Worm (Caenorhabditis elegans) whole organism, early embryonic: ENCODE results near the gene clec-242.
"Not testable (repeated sequence)": the region's sequence is repeated elsewhere in the genome, so short reads cannot be mapped to it uniquely, and the experiment has no call there.

Experiments
- B0310.2 ChIP-seq: sonication (generic microtip); optimal IDR thresholded peaks from 2 replicates; lab custom pipeline; 2016; ENCODE audit warnings: mild to moderate bottlenecking, missing genetic modification characterization, missing compliant biosample characterization
- F13C5.2 ChIP-seq: sonication (generic microtip); optimal IDR thresholded peaks from 2 replicates; lab custom pipeline; 2017; ENCODE audit warnings: mild to moderate bottlenecking, missing genetic modification characterization, inconsistent platforms, missing compliant biosample characterization
- aly-1 ChIP-seq: sonication (generic microtip); optimal IDR thresholded peaks from 2 replicates; lab custom pipeline; 2016; ENCODE audit warnings: missing genetic modification characterization, missing compliant biosample characterization
- ama-1 ChIP-seq: fragments of 150-350 bp; optimal IDR thresholded peaks from 2 replicates; lab custom pipeline; 2014
- ceh-36 ChIP-seq: sonication (generic microtip); optimal IDR thresholded peaks from 2 replicates; lab custom pipeline; 2016; ENCODE audit warnings: missing genetic modification characterization, inconsistent platforms, missing compliant biosample characterization
- flt-1 ChIP-seq: fragments of 200-800 bp; sonication (Bioruptor generic); IDR thresholded peaks from 2 replicates; pipeline ENCODE4 v1.3.6; 2022; ENCODE audit warnings: missing genetic modification characterization, missing compliant biosample characterization
- hmbx-1 ChIP-seq: sonication (generic microtip); optimal IDR thresholded peaks from 2 replicates; lab custom pipeline; 2016; ENCODE audit warnings: mild to moderate bottlenecking, missing genetic modification characterization, missing compliant biosample characterization
- hmg-4 ChIP-seq: fragments of 200-800 bp; sonication (Bioruptor generic); optimal IDR thresholded peaks from 2 replicates; lab custom pipeline; 2018; ENCODE audit warnings: mild to moderate bottlenecking, missing genetic modification characterization, missing compliant biosample characterization
- hnd-1 ChIP-seq: sonication (generic microtip); optimal IDR thresholded peaks from 2 replicates; lab custom pipeline; 2016; ENCODE audit warnings: missing genetic modification characterization, missing compliant biosample characterization
- scrt-1 ChIP-seq: fragments of 200-800 bp; sonication (Bioruptor generic); IDR thresholded peaks from 2 replicates; pipeline ENCODE4 v1.3.6; 2022; ENCODE audit warnings: missing genetic modification characterization, missing compliant biosample characterization
- sea-1 ChIP-seq: fragments of 200-800 bp; sonication (Bioruptor generic); conservative IDR thresholded peaks from 2 replicates; pipeline ENCODE4 v1.3.6; 2022; ENCODE audit warnings: missing genetic modification characterization, missing compliant biosample characterization
- tbx-11 ChIP-seq: fragments of 200-800 bp; sonication (Bioruptor generic); IDR thresholded peaks from 2 replicates; pipeline ENCODE4 v1.3.6; 2022; ENCODE audit warnings: missing genetic modification characterization, missing compliant biosample characterization
- tra-4 ChIP-seq: sonication (generic microtip); optimal IDR thresholded peaks from 2 replicates; lab custom pipeline; 2017; ENCODE audit warnings: missing genetic modification characterization, missing compliant biosample characterization

ce11 chrV:17255028-17255427 is 9.7 kb upstream of the clec-242 start, which contains the start of gene srh-116:
- not testable (repeated sequence) for TF ChIP-seq F13C5.2 (tag; lab: Kevin White, UChicago); tra-4 (tag; lab: Kevin White, UChicago); ama-1 (lab: Kevin White, UChicago); scrt-1; sea-1 (GFP tag; lab: Robert Waterston, UW); tbx-11 (GFP tag; lab: Robert Waterston, UW); ceh-36; aly-1 (tag; lab: Kevin White, UChicago); flt-1 (GFP tag; lab: Robert Waterston, UW); hmg-4; hmbx-1; B0310.2 (tag; lab: Kevin White, UChicago); hnd-1 (tag; lab: Kevin White, UChicago)
